Fruit fly (Drosophila melanogaster): ENCODE results near the gene CG43731.

Gene CG43731

dm6 chr2L:19141435-19142126 lies 39.7 kb downstream of the CG43731 start (continued):
- TF ChIP-seq Hr39 (GFP tag; optimal IDR thresholded peaks at IDR 0.05) (peak; percentile 94), acj6 (GFP tag; optimal IDR thresholded peaks at IDR 0.05) (peak; percentile 89), Smox (GFP tag; optimal IDR thresholded peaks at IDR 0.05) (peak; percentile 91), CG6854 (GFP tag; optimal IDR thresholded peaks at IDR 0.05) (peak; percentile 54), dac (GFP tag; optimal IDR thresholded peaks at IDR 0.05) (peak; percentile 75), CG11294 (GFP tag; IDR thresholded peaks at IDR 0.05) (peak; percentile 39; the same call in 1 of the 2 replicates), cyc (GFP tag; optimal IDR thresholded peaks at IDR 0.05) (peak; percentile 91), vri (GFP tag; optimal IDR thresholded peaks at IDR 0.05) (peak; percentile 84), Met (GFP tag; optimal IDR thresholded peaks at IDR 0.05) (peak; percentile 93), Eip93F (GFP tag; optimal IDR thresholded peaks at IDR 0.05) (peak; percentile 78), lz (GFP tag; optimal IDR thresholded peaks at IDR 0.05) (peak; percentile 92), dsx (GFP tag; optimal IDR thresholded peaks at IDR 0.05; ENCODE audit: poor library complexity, severe bottlenecking) (peak; percentile 36), Sox102F (GFP tag; optimal IDR thresholded peaks at IDR 0.05) (peak; percentile 92), Gug (GFP tag; IDR thresholded peaks at IDR 0.05) (peak; percentile 74), CG9139 (GFP tag; optimal IDR thresholded peaks at IDR 0.05) (no peak), pdm3 (GFP tag; optimal IDR thresholded peaks at IDR 0.05) (peak; percentile 86)

- TF ChIP-seq fkh (GFP tag; optimal IDR thresholded peaks at IDR 0.05) (no peak), Sox14 (GFP tag; optimal IDR thresholded peaks at IDR 0.05) (peak; percentile 72), lz (GFP tag; optimal IDR thresholded peaks at IDR 0.05) (peak; percentile 59), Ets21C (GFP tag; optimal IDR thresholded peaks at IDR 0.05) (peak; percentile 57), CG4318 (GFP tag; optimal IDR thresholded peaks at IDR 0.05) (no peak), achi (GFP tag; optimal IDR thresholded peaks at IDR 0.05) (peak; percentile 72), Hr4 (GFP tag; optimal IDR thresholded peaks at IDR 0.05) (peak; percentile 18), CG11762 (GFP tag; optimal IDR thresholded peaks at IDR 0.05; ENCODE audit: insufficient read depth) (peak; percentile 41), CG3032 (tag; optimal IDR thresholded peaks at IDR 0.05) (peak; percentile 71), topi (GFP tag; optimal IDR thresholded peaks at IDR 0.05) (peak; percentile 62), CG10631 (GFP tag; optimal IDR thresholded peaks at IDR 0.05) (peak; percentile 71), CG6163 (GFP tag; IDR thresholded peaks at IDR 0.05) (peak; percentile 61), CG15336 (GFP tag; IDR thresholded peaks at IDR 0.05) (peak; percentile 26; the same call in 1 of the 2 replicates), ss (GFP tag; optimal IDR thresholded peaks at IDR 0.05) (no peak), dsx (GFP tag; optimal IDR thresholded peaks at IDR 0.05; ENCODE audit: poor library complexity, severe bottlenecking) (peak; percentile 25), spab (GFP tag; optimal IDR thresholded peaks at IDR 0.05) (peak; percentile 39), acj6 (GFP tag; optimal IDR thresholded peaks at IDR 0.05) (peak; percentile 72), CG11294 (GFP tag; IDR thresholded peaks at IDR 0.05) (no peak), CG10669 (GFP tag; optimal IDR thresholded peaks at IDR 0.05) (peak; percentile 69), CG34406 (GFP tag; optimal IDR thresholded peaks at IDR 0.05) (peak; percentile 58), cyc (GFP tag; optimal IDR thresholded peaks at IDR 0.05) (peak; percentile 45), Hr39 (GFP tag; optimal IDR thresholded peaks at IDR 0.05) (peak; percentile 59), CG6792 (GFP tag; optimal IDR thresholded peaks at IDR 0.05) (peak; percentile 44), vri (GFP tag; optimal IDR thresholded peaks at IDR 0.05) (peak; percentile 20), CG3919 (GFP tag; optimal IDR thresholded peaks at IDR 0.05) (peak; percentile 34), CG32006 (GFP tag; optimal IDR thresholded peaks at IDR 0.05) (peak; percentile 55), Gug (GFP tag; IDR thresholded peaks at IDR 0.05) (no peak), Eip78C (GFP tag) (peak; percentile 84), CG9139 (GFP tag; optimal IDR thresholded peaks at IDR 0.05) (no peak), CG7368 (GFP tag; optimal IDR thresholded peaks at IDR 0.05) (peak; percentile 48), pdm3 (GFP tag; optimal IDR thresholded peaks at IDR 0.05) (peak; percentile 49), CG6276 (GFP tag; optimal IDR thresholded peaks at IDR 0.05) (no peak), CG8319 (GFP tag; optimal IDR thresholded peaks at IDR 0.05) (peak; percentile 32), CG16779 (tag; optimal IDR thresholded peaks at IDR 0.05) (peak; percentile 9), svp (GFP tag) (peak; percentile 84), esn (GFP tag; optimal IDR thresholded peaks at IDR 0.05) (peak; percentile 77), Eip93F (GFP tag; optimal IDR thresholded peaks at IDR 0.05) (no peak), fd59A (GFP tag; optimal IDR thresholded peaks at IDR 0.05) (peak; percentile 51), CG6808 (GFP tag; optimal IDR thresholded peaks at IDR 0.05) (peak; percentile 56), salr (GFP tag; optimal IDR thresholded peaks at IDR 0.05) (peak in 1 of 2 experiments; percentile 19)
These were observed 40.5 kb downstream of the CG43731 start for dm6 chr2L:19142176-19142870.
